Worm (Caenorhabditis elegans): Measurements from ENCODE around the gene F38B6.6.

Gene F38B6.6

ce11 chrX:6728820-6729396 is 39.0 kb upstream of the F38B6.6 start:
- no peak for TF ChIP-seq attf-4 (tag; optimal IDR thresholded peaks at IDR 0.05)
- TF ChIP-seq ztf-11 (tag; optimal IDR thresholded peaks at IDR 0.05) = no peak
- TF ChIP-seq spr-3 (GFP tag; optimal IDR thresholded peaks at IDR 0.05) = no peak
- no peak for TF ChIP-seq Y5F2A.4 (GFP tag; optimal IDR thresholded peaks at IDR 0.05)
- no peak for TF ChIP-seq zfp-3 (GFP tag; conservative IDR thresholded peaks at IDR 0.05)
- TF ChIP-seq dve-1 (tag; optimal IDR thresholded peaks at IDR 0.05; ENCODE audit: insufficient read depth) = peak; percentile 4
- TF ChIP-seq lsy-2 (tag; optimal IDR thresholded peaks at IDR 0.05) = peak in 1 of 2 experiments; percentile 44
- TF ChIP-seq hif-1 (tag; optimal IDR thresholded peaks at IDR 0.05) = peak in 1 of 2 experiments; percentile 95
- TF ChIP-seq mep-1 (tag; optimal IDR thresholded peaks at IDR 0.05) = peak; percentile 22
- no peak for TF ChIP-seq F10B5.3 (tag; optimal IDR thresholded peaks at IDR 0.05)
- TF ChIP-seq mes-2 (tag; optimal IDR thresholded peaks at IDR 0.05; ENCODE audit: poor library complexity, severe bottlenecking) = no peak
- TF ChIP-seq daf-16 (GFP tag; optimal IDR thresholded peaks at IDR 0.05) = no peak
- TF ChIP-seq daf-16 (tag; optimal IDR thresholded peaks at IDR 0.05) = peak; percentile 81
- peak; percentile 11 for TF ChIP-seq pqm-1 (tag; optimal IDR thresholded peaks at IDR 0.05)
- no peak for TF ChIP-seq dmd-9 (GFP tag; IDR thresholded peaks at IDR 0.05)
- TF ChIP-seq ceh-32 (tag; optimal IDR thresholded peaks at IDR 0.05; ENCODE audit: poor library complexity) = no peak
- no peak for TF ChIP-seq tra-1 (GFP tag; IDR thresholded peaks at IDR 0.05)
- peak; percentile 54 for TF ChIP-seq hlh-11 (tag; optimal IDR thresholded peaks at IDR 0.05)
- TF ChIP-seq nhr-11 (tag; optimal IDR thresholded peaks at IDR 0.05) = no peak
- no peak for TF ChIP-seq nhr-111 (GFP tag; optimal IDR thresholded peaks at IDR 0.05)
- TF ChIP-seq ces-1 (GFP tag; optimal IDR thresholded peaks at IDR 0.05) = peak; percentile 63
- TF ChIP-seq unc-39 (tag; optimal IDR thresholded peaks at IDR 0.05) = no peak
- no peak for TF ChIP-seq ctbp-1 (GFP tag; IDR thresholded peaks at IDR 0.05)
- TF ChIP-seq aha-1 (tag) = peak; percentile 98
- TF ChIP-seq mdl-1 (tag; optimal IDR thresholded peaks at IDR 0.05) = peak; percentile 51 to 89
- TF ChIP-seq lin-38 (GFP tag; IDR thresholded peaks at IDR 0.05) = no peak
- TF ChIP-seq T20F7.1 (GFP tag; optimal IDR thresholded peaks at IDR 0.05) = no peak

- TF ChIP-seq pha-4 (GFP tag; IDR thresholded peaks at IDR 0.05) = no peak
- TF ChIP-seq pha-4 (tag; optimal IDR thresholded peaks at IDR 0.05) = no peak
- 0 out of 2 replicates have a peak, but pooled peaks have one; percentile 10 for TF ChIP-seq lin-38 (GFP tag; IDR thresholded peaks at IDR 0.05)
- no peak for TF ChIP-seq nhr-102 (tag; optimal IDR thresholded peaks at IDR 0.05)
- peak; percentile 10 for TF ChIP-seq duxl-1 (tag; optimal IDR thresholded peaks at IDR 0.05; ENCODE audit: poor library complexity)
- peak; percentile 32 for TF ChIP-seq aha-1 (tag)
- TF ChIP-seq tag-97 (GFP tag; IDR thresholded peaks at IDR 0.05) = no peak
- peak; percentile 74 for TF ChIP-seq ama-1 (optimal IDR thresholded peaks at IDR 0.05)
- TF ChIP-seq ceh-20 (GFP tag; IDR thresholded peaks at IDR 0.05) = 0 out of 2 replicates have a peak, but pooled peaks have one; percentile 40
- no peak for TF ChIP-seq Y48G9A.11 (GFP tag; IDR thresholded peaks at IDR 0.05)
- TF ChIP-seq nhr-25 (tag; optimal IDR thresholded peaks at IDR 0.05; ENCODE audit: borderline replicate concordance, insufficient read depth) = no peak
Measured at ce11 chrX:6725260-6725718, 35.4 kb upstream of the F38B6.6 start, which contains the start of gene slc-25A10. TSS of gene slc-25A10 (minus strand) at chrX:6725668.

ce11 chrX:6722966-6723365 is 33.1 kb upstream of the F38B6.6 start, which contains the start of gene smf-1:
TSS of gene smf-1 (minus strand) at chrX:6723066.
- TF ChIP-seq dve-1 (tag; optimal IDR thresholded peaks at IDR 0.05; ENCODE audit: insufficient read depth) (peak; percentile 27), unc-62 (GFP tag; optimal IDR thresholded peaks at IDR 0.05 in 1 of 2) (peak in 1 of 2 experiments; percentile 34), unc-62 (tag; optimal IDR thresholded peaks at IDR 0.05) (no peak), fkh-10 (GFP tag; optimal IDR thresholded peaks at IDR 0.05) (no peak)

Data from whole organism, L4 larva.